Worm (Caenorhabditis elegans): ENCODE results near the gene fbxa-25.

- TF ChIP-seq aly-2 (tag; optimal IDR thresholded peaks at IDR 0.05) = no peak
- TF ChIP-seq ama-1 (optimal IDR thresholded peaks at IDR 0.05) = no peak
- no peak for TF ChIP-seq gei-8 (GFP tag; optimal IDR thresholded peaks at IDR 0.05)
- TF ChIP-seq duxl-1 (tag; optimal IDR thresholded peaks at IDR 0.05; ENCODE audit: poor library complexity) = no peak
- TF ChIP-seq lsy-2 (tag; optimal IDR thresholded peaks at IDR 0.05) = no peak
- no peak for TF ChIP-seq mxl-2 (GFP tag; conservative IDR thresholded peaks at IDR 0.05)
- TF ChIP-seq nhr-28 (tag; optimal IDR thresholded peaks at IDR 0.05) = no peak
These were observed 34.2 kb upstream of the fbxa-25 start for ce11 chrIII:1383483-1383882.
